Fruit fly (Drosophila melanogaster): ENCODE results near the gene CG33912.
A peak's percentile ranks its signal among the peaks of the same experiment; 100 is the strongest.

The CG33912 gene

dm6 chr3L:20755585-20755984, at the start of gene CG33912:
Gene CG33912, minus strand, starts transcription at chr3L:20755685.
- no peak for TF ChIP-seq h (optimal IDR thresholded peaks at IDR 0.05)
- no peak for TF ChIP-seq psq (optimal IDR thresholded peaks at IDR 0.05)
- TF ChIP-seq insv (optimal IDR thresholded peaks at IDR 0.05): no peak
- no peak for TF ChIP-seq Myc (optimal IDR thresholded peaks at IDR 0.05)
- TF ChIP-seq ttk (optimal IDR thresholded peaks at IDR 0.05): no peak
- TF ChIP-seq Sin3A (optimal IDR thresholded peaks at IDR 0.05): no peak

- no peak for TF ChIP-seq psq (optimal IDR thresholded peaks at IDR 0.05)
- no peak for TF ChIP-seq insv (optimal IDR thresholded peaks at IDR 0.05)
- TF ChIP-seq ttk (optimal IDR thresholded peaks at IDR 0.05): no peak
- no peak for TF ChIP-seq h (optimal IDR thresholded peaks at IDR 0.05)
- TF ChIP-seq Sin3A (optimal IDR thresholded peaks at IDR 0.05): no peak
- no peak for TF ChIP-seq Myc (optimal IDR thresholded peaks at IDR 0.05)
These were observed 44.7 kb upstream of the CG33912 start, which contains the start of gene Spc105R for dm6 chr3L:20800208-20800607. Gene Spc105R, plus strand, starts transcription at chr3L:20800410.

dm6 chr3L:20798325-20798846, 42.9 kb upstream of the CG33912 start, which contains the start of the genes CG3698 and tzn:
Gene CG3698, minus strand, starts transcription at chr3L:20798375.
Gene tzn, plus strand, starts transcription at chr3L:20798645.
- TF ChIP-seq Myc (optimal IDR thresholded peaks at IDR 0.05) (no peak), ttk (optimal IDR thresholded peaks at IDR 0.05) (no peak), insv (optimal IDR thresholded peaks at IDR 0.05) (no peak), psq (optimal IDR thresholded peaks at IDR 0.05) (no peak), h (optimal IDR thresholded peaks at IDR 0.05) (no peak), Sin3A (optimal IDR thresholded peaks at IDR 0.05) (no peak)

- TF ChIP-seq psq (optimal IDR thresholded peaks at IDR 0.05) (no peak), Sin3A (optimal IDR thresholded peaks at IDR 0.05) (no peak), insv (optimal IDR thresholded peaks at IDR 0.05) (no peak), ttk (optimal IDR thresholded peaks at IDR 0.05) (no peak), Myc (optimal IDR thresholded peaks at IDR 0.05) (no peak), h (optimal IDR thresholded peaks at IDR 0.05) (no peak)
These were observed 41.9 kb upstream of the CG33912 start for dm6 chr3L:20797379-20797778.

dm6 chr3L:20796757-20797156, 41.3 kb upstream of the CG33912 start:
- TF ChIP-seq ttk (optimal IDR thresholded peaks at IDR 0.05) (no peak), insv (optimal IDR thresholded peaks at IDR 0.05) (no peak), Myc (optimal IDR thresholded peaks at IDR 0.05) (no peak), h (optimal IDR thresholded peaks at IDR 0.05) (no peak), psq (optimal IDR thresholded peaks at IDR 0.05) (no peak), Sin3A (optimal IDR thresholded peaks at IDR 0.05) (no peak)

- TF ChIP-seq ttk (optimal IDR thresholded peaks at IDR 0.05) (no peak), Myc (optimal IDR thresholded peaks at IDR 0.05) (no peak), Sin3A (optimal IDR thresholded peaks at IDR 0.05) (no peak), psq (optimal IDR thresholded peaks at IDR 0.05) (no peak), h (optimal IDR thresholded peaks at IDR 0.05) (no peak), insv (optimal IDR thresholded peaks at IDR 0.05) (no peak)
These were observed 37.2 kb upstream of the CG33912 start, which contains the start of gene Six4 for dm6 chr3L:20792693-20793092. Gene Six4, minus strand, starts transcription at chr3L:20792777.

- no peak for TF ChIP-seq psq (optimal IDR thresholded peaks at IDR 0.05)
- TF ChIP-seq insv (optimal IDR thresholded peaks at IDR 0.05): no peak
- TF ChIP-seq h (optimal IDR thresholded peaks at IDR 0.05): no peak
- TF ChIP-seq Sin3A (optimal IDR thresholded peaks at IDR 0.05): no peak
- no peak for TF ChIP-seq Myc (optimal IDR thresholded peaks at IDR 0.05)
- TF ChIP-seq ttk (optimal IDR thresholded peaks at IDR 0.05): no peak
These were observed 33.8 kb upstream of the CG33912 start for dm6 chr3L:20789299-20789698.

dm6 chr3L:20787835-20788380, 32.4 kb upstream of the CG33912 start, which contains the start of gene CG11396:
Gene CG11396, minus strand, starts transcription at chr3L:20788137.
- TF ChIP-seq Myc (optimal IDR thresholded peaks at IDR 0.05) (no peak), insv (optimal IDR thresholded peaks at IDR 0.05) (peak; percentile 43)

dm6 chr3L:20785742-20786427, 30.4 kb upstream of the CG33912 start, which contains the start of gene Pcif1:
Gene Pcif1, minus strand, starts transcription at chr3L:20786197.
- TF ChIP-seq psq (optimal IDR thresholded peaks at IDR 0.05) (no peak), ttk (optimal IDR thresholded peaks at IDR 0.05) (no peak), insv (optimal IDR thresholded peaks at IDR 0.05) (no peak), Sin3A (optimal IDR thresholded peaks at IDR 0.05) (no peak), Myc (optimal IDR thresholded peaks at IDR 0.05) (no peak), h (optimal IDR thresholded peaks at IDR 0.05) (no peak)

- TF ChIP-seq h (optimal IDR thresholded peaks at IDR 0.05) (no peak), Myc (optimal IDR thresholded peaks at IDR 0.05) (no peak), Sin3A (optimal IDR thresholded peaks at IDR 0.05) (no peak), insv (optimal IDR thresholded peaks at IDR 0.05) (no peak), psq (optimal IDR thresholded peaks at IDR 0.05) (no peak), ttk (optimal IDR thresholded peaks at IDR 0.05) (no peak)
These were observed 29.6 kb upstream of the CG33912 start for dm6 chr3L:20784812-20785671.

dm6 chr3L:20784394-20784793, 28.9 kb upstream of the CG33912 start:
- TF ChIP-seq Myc (optimal IDR thresholded peaks at IDR 0.05) (no peak), insv (optimal IDR thresholded peaks at IDR 0.05) (no peak), psq (optimal IDR thresholded peaks at IDR 0.05) (no peak), ttk (optimal IDR thresholded peaks at IDR 0.05) (no peak), Sin3A (optimal IDR thresholded peaks at IDR 0.05) (no peak), h (optimal IDR thresholded peaks at IDR 0.05) (no peak)

Data from Kc167 (cell line).